Worm (Caenorhabditis elegans) whole organism, late embryonic: ENCODE measurements around the gene C25H3.1.

Source experiments
- fax-1 ChIP-seq: sonication (generic microtip); optimal IDR thresholded peaks from 2 replicates; lab custom pipeline; 2016; ENCODE audit warnings: missing genotype, missing genetic modification characterization, missing compliant biosample characterization
- rnt-1 ChIP-seq: sonication (generic microtip); optimal IDR thresholded peaks from 2 replicates; lab custom pipeline; 2016; ENCODE audit warnings: missing genetic modification characterization, missing compliant biosample characterization
- unc-86 ChIP-seq: sonication (generic microtip); optimal IDR thresholded peaks from 2 replicates; lab custom pipeline; 2016; ENCODE audit warnings: missing genetic modification characterization, missing compliant biosample characterization

DNA sequence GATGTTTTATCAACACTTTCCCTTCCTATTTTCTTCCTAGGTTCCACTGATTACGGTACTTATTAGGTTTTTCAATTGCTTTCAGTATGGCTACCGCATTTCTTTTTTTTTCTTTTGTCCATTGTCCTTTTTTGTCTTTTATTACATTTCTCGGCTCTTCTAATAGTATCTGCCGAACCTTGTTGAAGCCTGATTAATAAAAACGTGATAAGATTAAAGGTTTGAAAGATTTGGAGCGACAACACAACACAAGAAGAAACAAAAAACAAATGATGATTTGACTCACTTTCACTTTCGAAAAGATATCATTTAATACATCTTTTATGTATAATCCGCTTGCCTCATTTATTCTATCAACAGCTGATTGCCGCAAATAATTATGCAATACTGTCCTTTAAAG, 33.8 kb upstream of the C25H3.1 start, which contains the start of gene C25H3.15:
- TF ChIP-seq rnt-1 (tag; lab: Kevin White, UChicago) = no peak
- no peak for TF ChIP-seq unc-86 (tag; lab: Kevin White, UChicago)
- no peak for TF ChIP-seq fax-1 (tag; lab: Kevin White, UChicago)
